Worm (Caenorhabditis elegans) whole organism, early embryonic: ENCODE measurements around the gene srh-236.
"Not testable (repeated sequence)": the region's sequence is repeated elsewhere in the genome, so short reads cannot be mapped to it uniquely, and the experiment has no call there.

ENCODE experiments used
- B0310.2 ChIP-seq: sonication (generic microtip); optimal IDR thresholded peaks from 2 replicates; lab custom pipeline; 2016; ENCODE audit warnings: mild to moderate bottlenecking, missing genetic modification characterization, missing compliant biosample characterization
- F13C5.2 ChIP-seq: sonication (generic microtip); optimal IDR thresholded peaks from 2 replicates; lab custom pipeline; 2017; ENCODE audit warnings: mild to moderate bottlenecking, missing genetic modification characterization, inconsistent platforms, missing compliant biosample characterization
- aly-1 ChIP-seq: sonication (generic microtip); optimal IDR thresholded peaks from 2 replicates; lab custom pipeline; 2016; ENCODE audit warnings: missing genetic modification characterization, missing compliant biosample characterization
- ama-1 ChIP-seq: fragments of 150-350 bp; optimal IDR thresholded peaks from 2 replicates; lab custom pipeline; 2014
- ceh-13 ChIP-seq: fragments of 200-800 bp; sonication (Bioruptor generic); optimal IDR thresholded peaks from 2 replicates; lab custom pipeline; 2018; ENCODE audit warnings: mild to moderate bottlenecking, missing genetic modification characterization, missing compliant biosample characterization
- ceh-36 ChIP-seq: sonication (generic microtip); optimal IDR thresholded peaks from 2 replicates; lab custom pipeline; 2016; ENCODE audit warnings: missing genetic modification characterization, inconsistent platforms, missing compliant biosample characterization
- ets-7 ChIP-seq: sonication (generic microtip); optimal IDR thresholded peaks from 2 replicates; lab custom pipeline; 2016; ENCODE audit warnings: missing genotype, missing genetic modification characterization, missing compliant biosample characterization
- flt-1 ChIP-seq: fragments of 200-800 bp; sonication (Bioruptor generic); IDR thresholded peaks from 2 replicates; pipeline ENCODE4 v1.3.6; 2022; ENCODE audit warnings: missing genetic modification characterization, missing compliant biosample characterization
- hmbx-1 ChIP-seq: sonication (generic microtip); optimal IDR thresholded peaks from 2 replicates; lab custom pipeline; 2016; ENCODE audit warnings: mild to moderate bottlenecking, missing genetic modification characterization, missing compliant biosample characterization
- hmg-4 ChIP-seq: fragments of 200-800 bp; sonication (Bioruptor generic); optimal IDR thresholded peaks from 2 replicates; lab custom pipeline; 2018; ENCODE audit warnings: mild to moderate bottlenecking, missing genetic modification characterization, missing compliant biosample characterization
- hnd-1 ChIP-seq: sonication (generic microtip); optimal IDR thresholded peaks from 2 replicates; lab custom pipeline; 2016; ENCODE audit warnings: missing genetic modification characterization, missing compliant biosample characterization
- pes-1 ChIP-seq: fragments of 200-800 bp; sonication (Bioruptor generic); IDR thresholded peaks from 2 replicates; pipeline ENCODE4 v1.3.6; 2022; ENCODE audit warnings: missing genetic modification reagents, missing genetic modification characterization, missing compliant biosample characterization
- scrt-1 ChIP-seq: fragments of 200-800 bp; sonication (Bioruptor generic); IDR thresholded peaks from 2 replicates; pipeline ENCODE4 v1.3.6; 2022; ENCODE audit warnings: missing genetic modification characterization, missing compliant biosample characterization
- sea-1 ChIP-seq: fragments of 200-800 bp; sonication (Bioruptor generic); conservative IDR thresholded peaks from 2 replicates; pipeline ENCODE4 v1.3.6; 2022; ENCODE audit warnings: missing genetic modification characterization, missing compliant biosample characterization
- tbx-11 ChIP-seq: fragments of 200-800 bp; sonication (Bioruptor generic); IDR thresholded peaks from 2 replicates; pipeline ENCODE4 v1.3.6; 2022; ENCODE audit warnings: missing genetic modification characterization, missing compliant biosample characterization
- tbx-37 ChIP-seq: fragments of 200-800 bp; sonication (Bioruptor generic); conservative IDR thresholded peaks from 2 replicates; pipeline ENCODE4 v1.3.6; 2022; ENCODE audit warnings: missing genetic modification reagents, missing genetic modification characterization, missing compliant biosample characterization
- tra-4 ChIP-seq: sonication (generic microtip); optimal IDR thresholded peaks from 2 replicates; lab custom pipeline; 2017; ENCODE audit warnings: missing genetic modification characterization, missing compliant biosample characterization

srh-236 gene

ce11 chrV:17211989-17212731 is at the start of gene srh-236:
TSS of gene srh-236 (minus strand) at chrV:17212039.
- no peak for TF ChIP-seq F13C5.2
- no peak for TF ChIP-seq flt-1 (GFP tag; lab: Robert Waterston, UW)
- TF ChIP-seq ama-1 (lab: Kevin White, UChicago), result no peak
- TF ChIP-seq scrt-1 (GFP tag; lab: Robert Waterston, UW), result no peak
- no peak for TF ChIP-seq B0310.2 (tag; lab: Kevin White, UChicago)
- no peak for TF ChIP-seq hnd-1 (tag; lab: Kevin White, UChicago)
- no peak for TF ChIP-seq tra-4 (tag; lab: Kevin White, UChicago)
- no peak for TF ChIP-seq ets-7 (tag; lab: Kevin White, UChicago)
- no peak for TF ChIP-seq sea-1
- TF ChIP-seq hmbx-1, result no peak
- no peak for TF ChIP-seq hmg-4
- no peak for TF ChIP-seq pes-1 (GFP tag; lab: Robert Waterston, UW)
- no peak for TF ChIP-seq tbx-37 (GFP tag; lab: Robert Waterston, UW)
- no peak for TF ChIP-seq tbx-11 (GFP tag; lab: Robert Waterston, UW)
- no peak for TF ChIP-seq aly-1 (tag; lab: Kevin White, UChicago)
- no peak for TF ChIP-seq ceh-36

- TF ChIP-seq scrt-1 (GFP tag; lab: Robert Waterston, UW) (no peak), hmbx-1 (no peak), pes-1 (GFP tag; lab: Robert Waterston, UW) (no peak), ceh-13 (GFP tag; lab: Kevin White, UChicago) (no peak), B0310.2 (tag; lab: Kevin White, UChicago) (no peak), tra-4 (tag; lab: Kevin White, UChicago) (no peak)
These were observed 49.5 kb upstream of the srh-236 start for ce11 chrV:17261385-17261784.

DNA sequence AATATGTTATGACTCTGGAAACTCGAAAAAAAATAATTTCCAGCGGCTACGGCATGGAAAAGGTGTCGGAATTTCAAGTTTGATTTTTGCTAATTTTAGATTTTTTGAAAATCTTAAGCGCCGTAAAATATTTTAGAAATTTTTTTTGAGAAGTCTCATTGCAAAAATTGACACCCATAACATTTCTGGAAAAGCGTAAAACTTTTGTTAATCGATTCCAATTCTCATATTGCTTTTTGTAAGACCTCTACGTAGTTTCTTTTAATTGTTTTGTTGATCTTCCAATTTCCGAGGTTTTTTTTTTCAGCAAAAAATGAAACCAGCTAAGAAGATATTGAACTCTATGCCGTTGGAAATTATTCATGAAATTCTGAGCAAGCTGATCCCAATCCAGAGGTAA is 47.0 kb upstream of the srh-236 start, which contains the start of gene fbxa-85:
Gene fbxa-85, plus strand, starts transcription at position 301 of the 400 bp plus-strand sequence.
- TF ChIP-seq tbx-37 (GFP tag; lab: Robert Waterston, UW), result no peak

- TF ChIP-seq sea-1, result no peak
- no peak for TF ChIP-seq ceh-36
- TF ChIP-seq hmbx-1, result no peak
These were observed 46.4 kb upstream of the srh-236 start for ce11 chrV:17258244-17258643.

ce11 chrV:17257637-17258036 is 45.8 kb upstream of the srh-236 start:
- no peak for TF ChIP-seq tbx-37 (GFP tag; lab: Robert Waterston, UW)
- TF ChIP-seq scrt-1 (GFP tag; lab: Robert Waterston, UW), result no peak
- TF ChIP-seq hmg-4, result no peak
- no peak for TF ChIP-seq B0310.2 (tag; lab: Kevin White, UChicago)
- no peak for TF ChIP-seq ama-1 (lab: Kevin White, UChicago)
- no peak for TF ChIP-seq F13C5.2
- no peak for TF ChIP-seq ets-7 (tag; lab: Kevin White, UChicago)
- no peak for TF ChIP-seq ceh-13 (GFP tag; lab: Kevin White, UChicago)
- TF ChIP-seq ceh-36, result no peak
- no peak for TF ChIP-seq pes-1 (GFP tag; lab: Robert Waterston, UW)
- no peak for TF ChIP-seq sea-1

ce11 chrV:17255454-17255853 is 43.6 kb upstream of the srh-236 start, which contains the start of gene srh-115:
TSS of gene srh-115 (plus strand) at chrV:17255754.
- TF ChIP-seq hnd-1 (tag; lab: Kevin White, UChicago) (no peak), ceh-36 (no peak), scrt-1 (GFP tag; lab: Robert Waterston, UW) (no peak), ceh-13 (GFP tag; lab: Kevin White, UChicago) (no peak), flt-1 (GFP tag; lab: Robert Waterston, UW) (no peak), aly-1 (tag; lab: Kevin White, UChicago) (no peak), ets-7 (tag; lab: Kevin White, UChicago) (no peak), tbx-11 (GFP tag; lab: Robert Waterston, UW) (no peak), hmg-4 (no peak), F13C5.2 (no peak), sea-1 (no peak), tra-4 (tag; lab: Kevin White, UChicago) (no peak), hmbx-1 (no peak), tbx-37 (GFP tag; lab: Robert Waterston, UW) (no peak), ama-1 (lab: Kevin White, UChicago) (no peak), pes-1 (GFP tag; lab: Robert Waterston, UW) (no peak), B0310.2 (tag; lab: Kevin White, UChicago) (no peak)

ce11 chrV:17255028-17255427 is 43.2 kb upstream of the srh-236 start, which contains the start of gene srh-116:
TSS of gene srh-116 (minus strand) at chrV:17255128.
- TF ChIP-seq pes-1 (GFP tag; lab: Robert Waterston, UW); hnd-1 (tag; lab: Kevin White, UChicago); ceh-13 (GFP tag; lab: Kevin White, UChicago): not testable (repeated sequence)

DNA sequence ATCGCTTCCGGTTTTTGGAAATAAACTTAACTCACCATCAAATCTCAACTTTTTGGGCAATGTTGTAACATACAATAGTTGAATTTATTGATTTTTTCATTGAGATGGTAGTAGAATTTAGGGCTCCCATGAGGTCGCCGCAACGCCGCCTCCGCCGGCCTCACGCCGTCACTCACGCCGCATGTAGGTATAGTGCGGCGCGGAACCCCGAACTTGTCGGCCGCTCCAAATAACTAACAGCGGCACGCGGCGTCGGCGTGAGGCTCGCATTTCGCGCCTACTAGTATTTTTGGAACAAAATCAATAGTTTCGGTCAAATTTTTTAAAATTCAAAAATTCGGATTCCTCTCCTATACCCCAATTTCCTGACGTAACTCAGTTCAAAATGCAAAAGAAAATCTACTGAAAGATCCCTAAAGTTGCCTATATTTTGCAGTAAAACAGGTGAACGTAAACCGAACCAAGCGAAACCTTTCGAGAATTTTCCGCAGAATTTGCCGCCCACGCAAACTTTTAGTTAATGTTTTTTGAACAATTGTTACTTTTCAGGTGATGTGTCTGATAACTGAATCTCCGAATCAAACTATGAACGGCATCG is 39.6 kb upstream of the srh-236 start, which contains the start of gene Y61B8A.6:
Gene Y61B8A.6, plus strand, starts transcription at position 548 of the 598 bp plus-strand sequence.
- TF ChIP-seq flt-1 (GFP tag; lab: Robert Waterston, UW) (no peak), hnd-1 (tag; lab: Kevin White, UChicago) (no peak), ama-1 (lab: Kevin White, UChicago) (no peak), tbx-37 (GFP tag; lab: Robert Waterston, UW) (no peak), ceh-36 (no peak), B0310.2 (tag; lab: Kevin White, UChicago) (no peak), aly-1 (tag; lab: Kevin White, UChicago) (no peak), tbx-11 (GFP tag; lab: Robert Waterston, UW) (no peak), scrt-1 (GFP tag; lab: Robert Waterston, UW) (no peak), ets-7 (tag; lab: Kevin White, UChicago) (no peak), ceh-13 (GFP tag; lab: Kevin White, UChicago) (no peak), pes-1 (GFP tag; lab: Robert Waterston, UW) (no peak), hmbx-1 (no peak), hmg-4 (no peak), tra-4 (tag; lab: Kevin White, UChicago) (no peak)
